Fruit fly (Drosophila melanogaster) whole organism, embryonic: ENCODE measurements around the gene elgi.

Source experiments
- CG10431 ChIP-seq: fragments of 200-800 bp; sonication (Bioruptor generic); optimal IDR thresholded peaks from 3 replicates; lab custom pipeline; 2018; ENCODE audit warnings: missing biosample characterization, mild to moderate bottlenecking, missing genetic modification characterization
- CG12104 ChIP-seq: fragments of 200-800 bp; sonication (Bioruptor generic); optimal IDR thresholded peaks from 3 replicates; lab custom pipeline; 2016; ENCODE audit warnings: missing biosample characterization, missing genetic modification characterization
- CG12155 ChIP-seq: fragments of 200-800 bp; sonication (Bioruptor generic); optimal IDR thresholded peaks from 3 replicates; lab custom pipeline; 2016; ENCODE audit warnings: missing biosample characterization, missing genetic modification characterization
- CG13624 ChIP-seq: fragments of 200-800 bp; sonication (Bioruptor generic); optimal IDR thresholded peaks from 2 replicates; lab custom pipeline; 2016; ENCODE audit warnings: missing biosample characterization, missing genetic modification characterization
- CG13894 ChIP-seq: fragments of 200-800 bp; sonication (Bioruptor generic); optimal IDR thresholded peaks from 3 replicates; lab custom pipeline; 2018; ENCODE audit warnings: missing biosample characterization, mild to moderate bottlenecking, missing genetic modification characterization, moderate library complexity
- CG14667 ChIP-seq: fragments of 200-800 bp; sonication (Bioruptor generic); IDR thresholded peaks from 2 replicates; pipeline ENCODE4 v1.3.6; 2022; ENCODE audit warnings: missing biosample characterization, missing genetic modification characterization
- CG1529 ChIP-seq: fragments of 200-800 bp; sonication (Bioruptor generic); optimal IDR thresholded peaks from 3 replicates; lab custom pipeline; 2018; ENCODE audit warnings: missing biosample characterization, missing genetic modification characterization
- CG17186 ChIP-seq: fragments of 200-800 bp; sonication (Bioruptor generic); optimal IDR thresholded peaks from 3 replicates; lab custom pipeline; 2017; ENCODE audit warnings: missing biosample characterization, missing genetic modification reagents, missing genetic modification characterization
- CG17361 ChIP-seq: fragments of 200-800 bp; sonication (Bioruptor generic); IDR thresholded peaks from 3 replicates; pipeline ENCODE4 v1.3.6; 2022; ENCODE audit warnings: missing biosample characterization, missing genetic modification characterization
- CG18764 ChIP-seq: fragments of 200-800 bp; sonication (Bioruptor generic); optimal IDR thresholded peaks from 3 replicates; lab custom pipeline; 2016; ENCODE audit warnings: missing biosample characterization, missing genetic modification characterization
- CG30020 ChIP-seq: fragments of 200-800 bp; optimal IDR thresholded peaks from 2 replicates; lab custom pipeline; 2019; ENCODE audit warnings: missing biosample characterization, mild to moderate bottlenecking, missing genetic modification characterization, moderate library complexity
- CG31365 ChIP-seq: fragments of 200-800 bp; sonication (Bioruptor generic); optimal IDR thresholded peaks from 2 replicates; lab custom pipeline; 2018; ENCODE audit warnings: missing biosample characterization, mild to moderate bottlenecking, missing genetic modification characterization
- CG32772 ChIP-seq: fragments of 200-800 bp; sonication (Bioruptor generic); IDR thresholded peaks from 2 replicates; pipeline ENCODE4 v1.3.6; 2022; ENCODE audit warnings: missing biosample characterization, missing genetic modification characterization
- CG4404 ChIP-seq: fragments of 200-800 bp; sonication (Bioruptor generic); IDR thresholded peaks from 2 replicates; pipeline ENCODE4 v1.3.6; 2022; ENCODE audit warnings: missing biosample characterization, missing genetic modification characterization
- CG6175 ChIP-seq: fragments of 200-800 bp; sonication (Bioruptor generic); IDR thresholded peaks from 3 replicates; pipeline ENCODE4 v1.3.6; 2022; ENCODE audit warnings: missing biosample characterization, missing genetic modification characterization
- CG6254 ChIP-seq: fragments of 200-800 bp; sonication (Bioruptor generic); optimal IDR thresholded peaks from 3 replicates; lab custom pipeline; 2017; ENCODE audit warnings: mild to moderate bottlenecking, missing biosample characterization, missing genetic modification reagents, missing genetic modification characterization
- CG6689 ChIP-seq: fragments of 200-800 bp; sonication (Bioruptor generic); IDR thresholded peaks from 2 replicates; pipeline ENCODE4 v1.3.6; 2022; ENCODE audit warnings: missing biosample characterization, missing genetic modification characterization
- CG6791 ChIP-seq: fragments of 200-800 bp; sonication (Bioruptor generic); IDR thresholded peaks from 3 replicates; pipeline ENCODE4 v1.3.6; 2022; ENCODE audit warnings: missing biosample characterization, missing genetic modification characterization; ENCODE audit not compliant: partially characterized antibody
- CG8924 ChIP-seq: fragments of 200-800 bp; optimal IDR thresholded peaks from 3 replicates; lab custom pipeline; 2019; ENCODE audit warnings: missing biosample characterization, mild to moderate bottlenecking, missing genetic modification characterization, moderate library complexity
- CG8944 ChIP-seq: fragments of 200-800 bp; sonication (Bioruptor generic); optimal IDR thresholded peaks from 3 replicates; lab custom pipeline; 2016; ENCODE audit warnings: missing biosample characterization, missing genetic modification characterization
- CG9797 ChIP-seq: fragments of 200-800 bp; sonication (Bioruptor generic); optimal IDR thresholded peaks from 3 replicates; lab custom pipeline; 2018; ENCODE audit warnings: missing biosample characterization, mild to moderate bottlenecking, missing genetic modification characterization
- Chrac-16 ChIP-seq: fragments of 200-800 bp; sonication (Bioruptor generic); optimal IDR thresholded peaks from 3 replicates; lab custom pipeline; 2016; ENCODE audit warnings: missing biosample characterization, missing genetic modification characterization
- Dbx ChIP-seq: fragments of 200-800 bp; sonication (Bioruptor generic); IDR thresholded peaks from 3 replicates; pipeline ENCODE4 v1.3.6; 2022; ENCODE audit warnings: missing biosample characterization, missing genetic modification characterization
- Elba2 ChIP-seq: fragments of 200-800 bp; sonication (Bioruptor generic); optimal IDR thresholded peaks from 3 replicates; lab custom pipeline; 2016; ENCODE audit warnings: missing biosample characterization, missing genetic modification characterization
- GATAe ChIP-seq: fragments of 200-800 bp; sonication (Bioruptor generic); conservative IDR thresholded peaks from 2 replicates; pipeline ENCODE4 v1.3.6; 2022; ENCODE audit warnings: missing biosample characterization, missing genetic modification characterization
- HLHmδ ChIP-seq: fragments of 200-800 bp; sonication (Bioruptor generic); optimal IDR thresholded peaks from 2 replicates; lab custom pipeline; 2018; ENCODE audit warnings: missing biosample characterization, mild to moderate bottlenecking, missing genetic modification characterization, moderate library complexity
- Hey ChIP-seq: fragments of 200-800 bp; sonication (Bioruptor generic); optimal IDR thresholded peaks from 3 replicates; lab custom pipeline; 2018; ENCODE audit warnings: missing biosample characterization, mild to moderate bottlenecking, missing genetic modification characterization
- Hr3 ChIP-seq: fragments of 200-800 bp; sonication (Bioruptor generic); optimal IDR thresholded peaks from 3 replicates; lab custom pipeline; 2016; ENCODE audit warnings: missing biosample characterization, missing genetic modification characterization
- Lim3 ChIP-seq: fragments of 200-800 bp; sonication (Bioruptor generic); IDR thresholded peaks from 2 replicates; pipeline ENCODE4 v1.3.6; 2022; ENCODE audit warnings: missing biosample characterization, missing genetic modification characterization
- Lpt ChIP-seq: fragments of >200 bp; optimal IDR thresholded peaks from 2 replicates; lab custom pipeline; 2018; ENCODE audit warnings: missing biosample characterization, missing genetic modification characterization
- Mrtf ChIP-seq: fragments of 200-800 bp; sonication (Bioruptor generic); IDR thresholded peaks from 3 replicates; pipeline ENCODE4 v1.3.6; 2022; ENCODE audit warnings: missing biosample characterization, missing genetic modification characterization
- Stat92E ChIP-seq, 3 experiments: fragments of >200 bp in 2 of 3; fragments of 200-800 bp in 1 of 3; sonication (Bioruptor generic) in 1 of 3; optimal IDR thresholded peaks; 2 replicates each; lab custom pipeline; 2017 to 2019; ENCODE audit warnings: missing biosample characterization in 3 of 3, missing genetic modification characterization in 3 of 3, mild to moderate bottlenecking in 1 of 3, moderate library complexity in 1 of 3
- TFAM ChIP-seq: fragments of 200-800 bp; sonication (Bioruptor generic); optimal IDR thresholded peaks from 2 replicates; lab custom pipeline; 2017; ENCODE audit warnings: missing biosample characterization, missing genetic modification characterization, inconsistent platforms
- Xrp1 ChIP-seq: fragments of 200-800 bp; sonication (Bioruptor generic); IDR thresholded peaks from 2 replicates; pipeline ENCODE4 v1.3.6; 2022; ENCODE audit warnings: missing biosample characterization, missing genetic modification characterization
- YL-1 ChIP-seq: fragments of 200-800 bp; sonication (Bioruptor generic); optimal IDR thresholded peaks from 3 replicates; lab custom pipeline; 2017; ENCODE audit warnings: missing biosample characterization, mild to moderate bottlenecking, missing genetic modification characterization
- ap ChIP-seq: fragments of 200-800 bp; sonication (Bioruptor generic); IDR thresholded peaks from 2 replicates; pipeline ENCODE4 v1.3.6; 2022; ENCODE audit warnings: missing biosample characterization, missing genetic modification characterization
- btn ChIP-seq: fragments of 200-800 bp; sonication (Bioruptor generic); optimal IDR thresholded peaks from 2 replicates; lab custom pipeline; 2016; ENCODE audit warnings: missing biosample characterization, missing genetic modification characterization
- danr ChIP-seq: fragments of 200-800 bp; sonication (Bioruptor generic); IDR thresholded peaks from 2 replicates; pipeline ENCODE4 v1.3.6; 2022; ENCODE audit warnings: missing biosample characterization, missing genetic modification characterization
- emc ChIP-seq: fragments of 200-800 bp; sonication (Bioruptor generic); optimal IDR thresholded peaks from 2 replicates; lab custom pipeline; 2016; ENCODE audit warnings: missing biosample characterization, missing genetic modification characterization
- ham ChIP-seq: fragments of 200-800 bp; sonication (Bioruptor generic); IDR thresholded peaks from 2 replicates; pipeline ENCODE4 v1.3.6; 2022; ENCODE audit warnings: missing biosample characterization, missing genetic modification characterization
- insv ChIP-seq, 2 experiments: fragments of 200-800 bp; sonication (Bioruptor generic); optimal IDR thresholded peaks; 3 replicates each; lab custom pipeline; 2016 to 2018; ENCODE audit warnings: missing biosample characterization in 2 of 2, missing genetic modification characterization in 2 of 2
- jigr1 ChIP-seq: fragments of 200-800 bp; sonication (Bioruptor generic); IDR thresholded peaks from 3 replicates; pipeline ENCODE4 v1.3.6; 2022; ENCODE audit warnings: missing biosample characterization, missing genetic modification characterization
- jumu ChIP-seq: fragments of 200-800 bp; sonication (Bioruptor generic); optimal IDR thresholded peaks from 3 replicates; lab custom pipeline; 2016; ENCODE audit warnings: missing biosample characterization, missing genetic modification characterization
- nmo ChIP-seq: fragments of 200-800 bp; sonication (Bioruptor generic); optimal IDR thresholded peaks from 2 replicates; lab custom pipeline; 2018; ENCODE audit warnings: missing biosample characterization, mild to moderate bottlenecking, missing genetic modification characterization, moderate library complexity
- odd ChIP-seq: fragments of 200-800 bp; sonication (Bioruptor generic); optimal IDR thresholded peaks from 2 replicates; lab custom pipeline; 2017; ENCODE audit warnings: missing biosample characterization, mild to moderate bottlenecking, missing genetic modification characterization
- pnt ChIP-seq: fragments of 200-800 bp; sonication (Bioruptor generic); optimal IDR thresholded peaks from 3 replicates; lab custom pipeline; 2016; ENCODE audit warnings: missing biosample characterization, missing genetic modification characterization
- sim ChIP-seq: fragments of 200-800 bp; sonication (Bioruptor generic); IDR thresholded peaks from 2 replicates; pipeline ENCODE4 v1.3.6; 2022; ENCODE audit warnings: missing biosample characterization, missing genetic modification characterization
- sima ChIP-seq: fragments of 200-800 bp; sonication (Bioruptor generic); optimal IDR thresholded peaks from 2 replicates; lab custom pipeline; 2016; ENCODE audit warnings: missing biosample characterization, missing genetic modification characterization
- sob ChIP-seq: fragments of 200-800 bp; sonication (Bioruptor generic); IDR thresholded peaks from 2 replicates; pipeline ENCODE4 v1.3.6; 2022; ENCODE audit warnings: missing biosample characterization, missing genetic modification characterization
- stc ChIP-seq: fragments of 200-800 bp; sonication (Bioruptor generic); IDR thresholded peaks from 2 replicates; pipeline ENCODE4 v1.3.6; 2022; ENCODE audit warnings: missing biosample characterization, missing genetic modification characterization

Gene elgi

dm6 chr3L:15967588-15968500, 11.5 kb downstream of the elgi start, which contains the start of the genes Brr2 and CG10516 (continued):
- peak; percentile 37 for TF ChIP-seq Hr3 (GFP tag; lab: Kevin White, UChicago)
- TF ChIP-seq Dbx: peak; percentile 36; the same call in 1 of the 3 replicates
- TF ChIP-seq ham: no peak
- no peak for TF ChIP-seq CG18764 (GFP tag; lab: Kevin White, UChicago)
- TF ChIP-seq pnt: no peak
- no peak for TF ChIP-seq danr (GFP tag; lab: Robert Waterston, UW)
- TF ChIP-seq CG8924: peak; percentile 23
- TF ChIP-seq CG32772 (GFP tag; lab: Robert Waterston, UW): no peak
- TF ChIP-seq nmo (GFP tag; lab: Kevin White, UChicago): peak; percentile 74
- no peak for TF ChIP-seq Lpt (GFP tag; lab: Kevin White, UChicago)
- peak; percentile 57 for TF ChIP-seq CG30020
- peak; percentile 87 for TF ChIP-seq YL-1 (GFP tag; lab: Kevin White, UChicago)
- TF ChIP-seq insv (GFP tag; optimal IDR thresholded peaks at IDR 0.05; lab: Kevin White, UChicago): peak in 1 of 2 experiments; percentile 25
- TF ChIP-seq CG12104 (GFP tag; lab: Kevin White, UChicago): no peak
- TF ChIP-seq GATAe (GFP tag; lab: Robert Waterston, UW): no peak
- no peak for TF ChIP-seq CG17361 (GFP tag; lab: Robert Waterston, UW)
- TF ChIP-seq Elba2 (GFP tag; lab: Kevin White, UChicago): no peak
- TF ChIP-seq CG6175 (GFP tag; lab: Robert Waterston, UW): no peak
- TF ChIP-seq sima (GFP tag; lab: Kevin White, UChicago): no peak
- TF ChIP-seq Xrp1 (GFP tag; lab: Robert Waterston, UW): no peak
- TF ChIP-seq CG4404 (GFP tag; lab: Robert Waterston, UW): no peak
- TF ChIP-seq CG10431 (GFP tag; lab: Kevin White, UChicago): peak; percentile 30
- TF ChIP-seq Lim3: no peak
- no peak for TF ChIP-seq CG6689 (GFP tag; lab: Robert Waterston, UW)
- peak in 1 of 3 experiments; percentile 63 for TF ChIP-seq Stat92E (GFP tag; optimal IDR thresholded peaks at IDR 0.05; lab: Kevin White, UChicago)
- TF ChIP-seq CG1529 (GFP tag; lab: Kevin White, UChicago): no peak
- no peak for TF ChIP-seq CG6254 (GFP tag; lab: Kevin White, UChicago)
- TF ChIP-seq HLHmδ (GFP tag; lab: Kevin White, UChicago): no peak
- no peak for TF ChIP-seq CG12155 (GFP tag; lab: Kevin White, UChicago)
- TF ChIP-seq CG8944 (GFP tag; lab: Kevin White, UChicago): no peak
- no peak for TF ChIP-seq Chrac-16 (GFP tag; lab: Kevin White, UChicago)
- no peak for TF ChIP-seq Hey (tag; lab: Kevin White, UChicago)
- TF ChIP-seq jumu (GFP tag; lab: Kevin White, UChicago): peak; percentile 43
- no peak for TF ChIP-seq odd
- peak; percentile 50 for TF ChIP-seq CG13624 (GFP tag; lab: Kevin White, UChicago)
- peak; percentile 81 for TF ChIP-seq CG17186 (GFP tag; lab: Kevin White, UChicago)
- TF ChIP-seq stc (GFP tag; lab: Robert Waterston, UW): no peak
- no peak for TF ChIP-seq sob (GFP tag; lab: Robert Waterston, UW)
- no peak for TF ChIP-seq btn
- no peak for TF ChIP-seq Mrtf
- TF ChIP-seq CG9797 (GFP tag; lab: Kevin White, UChicago): peak; percentile 94
- no peak for TF ChIP-seq CG14667 (GFP tag; lab: Robert Waterston, UW)
- no peak for TF ChIP-seq sim (GFP tag; lab: Robert Waterston, UW)
- TF ChIP-seq CG6791 (GFP tag; lab: Robert Waterston, UW): peak; percentile 12; the same call in 1 of the 3 replicates
- peak; percentile 5; the same call in 1 of the 2 replicates for TF ChIP-seq ap
- TF ChIP-seq jigr1 (GFP tag; lab: Robert Waterston, UW): no peak
- TF ChIP-seq TFAM (GFP tag; lab: Kevin White, UChicago): no peak
- TF ChIP-seq emc (GFP tag; lab: Kevin White, UChicago): no peak
- TF ChIP-seq CG13894 (tag; lab: Kevin White, UChicago): no peak
- TF ChIP-seq CG31365 (tag; lab: Kevin White, UChicago): no peak
